Worm (Caenorhabditis elegans): Measurements from ENCODE around the gene T27E7.3.

The T27E7.3 gene

DNA sequence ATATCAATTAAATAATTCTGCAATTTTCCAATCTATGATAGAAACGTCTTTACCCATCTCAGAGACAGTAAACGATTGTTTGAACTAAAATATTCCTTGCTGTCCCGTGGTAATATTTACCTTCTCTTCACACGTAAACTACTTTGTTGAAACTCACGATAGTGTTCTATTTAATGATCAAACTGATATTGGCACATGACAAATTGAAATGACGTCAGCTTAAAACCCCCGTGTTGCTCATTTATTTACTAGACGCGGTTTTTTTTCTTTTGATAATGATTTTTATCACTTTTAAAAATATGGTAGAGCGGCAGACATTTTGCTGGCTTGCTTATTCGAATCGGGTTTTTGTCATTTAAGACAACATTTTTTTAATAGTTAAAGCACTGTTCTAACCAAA lies 32.9 kb downstream of the T27E7.3 start:
- no peak for TF ChIP-seq scrt-1 (GFP tag; IDR thresholded peaks at IDR 0.05)
- no peak for TF ChIP-seq B0310.2 (tag; optimal IDR thresholded peaks at IDR 0.05)
- TF ChIP-seq sea-1 (GFP tag; conservative IDR thresholded peaks at IDR 0.05): no peak
- TF ChIP-seq ceh-36 (tag; optimal IDR thresholded peaks at IDR 0.05): no peak
- no peak for TF ChIP-seq ama-1 (optimal IDR thresholded peaks at IDR 0.05)
- TF ChIP-seq hmg-4 (GFP tag; optimal IDR thresholded peaks at IDR 0.05): no peak

DNA sequence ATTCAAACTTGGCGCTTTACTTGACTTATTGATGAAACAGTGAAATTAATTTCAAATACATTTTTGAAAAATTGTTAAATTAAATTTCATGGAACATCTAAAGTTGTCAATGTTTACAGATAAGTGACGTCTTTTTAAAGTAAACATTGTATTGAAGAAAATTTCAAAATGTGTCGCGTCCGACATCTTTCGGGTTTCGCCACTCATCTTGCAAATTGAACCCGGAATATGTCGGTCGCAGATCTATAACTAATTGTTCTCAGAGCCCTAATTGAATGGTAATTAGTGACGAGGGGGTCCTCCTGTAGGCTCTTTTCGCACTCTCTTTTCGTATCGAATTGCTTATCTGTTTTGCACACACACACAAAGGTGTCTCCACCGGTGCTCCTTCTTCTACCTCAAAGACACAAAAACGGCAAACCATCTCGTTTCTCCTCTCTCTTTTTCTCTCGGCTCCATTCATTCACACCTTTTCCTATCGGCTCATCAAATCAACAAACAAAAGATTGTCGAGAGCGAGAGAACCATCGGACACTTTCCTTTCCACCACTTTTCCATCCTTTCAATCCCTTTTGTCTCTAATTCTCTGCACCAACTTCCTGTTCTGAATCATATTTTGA lies 33.9 kb downstream of the T27E7.3 start:
- no peak for TF ChIP-seq B0310.2 (tag; optimal IDR thresholded peaks at IDR 0.05)
- TF ChIP-seq hnd-1 (tag; optimal IDR thresholded peaks at IDR 0.05): no peak
- no peak for TF ChIP-seq pes-1 (GFP tag; IDR thresholded peaks at IDR 0.05)
- TF ChIP-seq hmg-4 (GFP tag; optimal IDR thresholded peaks at IDR 0.05): no peak
- no peak for TF ChIP-seq ceh-36 (tag; optimal IDR thresholded peaks at IDR 0.05)

DNA sequence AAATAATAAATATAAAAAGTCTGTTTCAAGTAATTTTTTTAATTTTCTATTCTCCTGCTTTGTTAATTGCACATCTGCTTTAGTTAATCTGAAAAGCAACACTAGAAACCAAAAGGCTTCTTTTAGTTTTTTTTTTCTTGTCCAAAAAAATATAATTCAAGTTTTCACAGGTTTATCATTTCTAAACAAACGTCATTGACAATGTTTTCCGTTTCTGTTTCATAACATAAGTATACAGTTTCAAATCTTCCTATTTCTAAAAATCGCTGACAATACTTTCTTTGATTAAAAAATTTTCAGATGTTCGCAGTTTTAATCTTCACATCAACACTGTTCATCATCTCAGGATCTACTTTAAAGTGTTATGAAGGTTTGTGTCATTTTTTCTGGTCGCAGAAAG lies 36.2 kb downstream of the T27E7.3 start, which contains the start of gene Y57G11B.2:
Gene Y57G11B.2 (plus strand): TSS at position 301 of the 400 bp plus-strand sequence.
- no peak for TF ChIP-seq ets-7 (tag; optimal IDR thresholded peaks at IDR 0.05)
- TF ChIP-seq flt-1 (GFP tag; IDR thresholded peaks at IDR 0.05): no peak
- TF ChIP-seq ceh-13 (GFP tag; optimal IDR thresholded peaks at IDR 0.05): no peak
- TF ChIP-seq hnd-1 (tag; optimal IDR thresholded peaks at IDR 0.05): no peak
- no peak for TF ChIP-seq ama-1 (optimal IDR thresholded peaks at IDR 0.05)
- no peak for TF ChIP-seq F13C5.2 (tag; optimal IDR thresholded peaks at IDR 0.05)
- no peak for TF ChIP-seq scrt-1 (GFP tag; IDR thresholded peaks at IDR 0.05)
- TF ChIP-seq hmg-4 (GFP tag; optimal IDR thresholded peaks at IDR 0.05): no peak
- TF ChIP-seq B0310.2 (tag; optimal IDR thresholded peaks at IDR 0.05): no peak
- TF ChIP-seq sea-1 (GFP tag; conservative IDR thresholded peaks at IDR 0.05): no peak
- no peak for TF ChIP-seq hmbx-1 (tag; optimal IDR thresholded peaks at IDR 0.05)
- no peak for TF ChIP-seq ceh-36 (tag; optimal IDR thresholded peaks at IDR 0.05)

DNA sequence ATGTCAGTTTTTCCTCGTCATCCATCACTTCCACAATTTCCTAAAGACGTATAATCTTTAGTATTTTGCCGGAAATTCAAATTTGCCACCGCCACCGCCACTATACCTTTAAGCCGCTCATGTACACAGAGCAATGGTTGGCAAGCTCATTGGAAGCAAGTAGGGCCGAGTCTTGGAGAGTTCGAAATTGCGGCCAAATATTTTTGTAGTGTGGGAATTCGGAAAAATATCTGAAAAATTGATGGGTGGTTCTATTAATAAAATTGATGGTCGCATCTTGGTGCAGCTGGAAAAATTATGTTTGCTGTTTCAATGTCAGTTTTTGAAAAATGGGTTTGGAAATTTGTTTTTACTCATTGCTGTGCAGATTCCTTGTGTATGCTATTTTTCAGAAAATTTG lies 42.8 kb downstream of the T27E7.3 start:
- TF ChIP-seq flt-1 (GFP tag; IDR thresholded peaks at IDR 0.05) (no peak), sea-1 (GFP tag; conservative IDR thresholded peaks at IDR 0.05) (no peak), pes-1 (GFP tag; IDR thresholded peaks at IDR 0.05) (no peak), tbx-37 (GFP tag; conservative IDR thresholded peaks at IDR 0.05) (no peak), ets-7 (tag; optimal IDR thresholded peaks at IDR 0.05) (no peak), F13C5.2 (tag; optimal IDR thresholded peaks at IDR 0.05) (no peak)

DNA sequence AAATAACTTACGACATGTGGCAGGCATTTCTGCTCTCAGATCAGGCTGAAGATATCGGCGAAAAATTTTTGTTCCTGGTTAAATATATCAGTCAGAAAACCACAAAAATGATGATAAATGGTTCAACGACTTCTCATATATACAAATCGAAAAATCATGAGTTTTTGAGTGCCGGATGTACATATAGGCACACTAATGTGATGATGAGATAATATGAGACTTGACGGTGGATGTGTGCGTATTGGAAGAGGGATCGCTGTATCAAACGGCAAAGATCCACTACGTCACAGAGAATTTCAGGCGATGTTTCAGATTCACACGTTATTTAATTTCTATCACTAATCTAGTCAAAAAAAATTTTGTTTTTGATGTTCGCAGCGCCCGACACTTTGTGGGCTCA lies 43.8 kb downstream of the T27E7.3 start, which contains the start of gene glb-34:
Gene glb-34 (minus strand): TSS at position 101 of the 400 bp plus-strand sequence.
- TF ChIP-seq ceh-36 (tag; optimal IDR thresholded peaks at IDR 0.05) (no peak), B0310.2 (tag; optimal IDR thresholded peaks at IDR 0.05) (no peak), aly-1 (tag; optimal IDR thresholded peaks at IDR 0.05) (no peak), F13C5.2 (tag; optimal IDR thresholded peaks at IDR 0.05) (no peak), flt-1 (GFP tag; IDR thresholded peaks at IDR 0.05) (no peak), scrt-1 (GFP tag; IDR thresholded peaks at IDR 0.05) (no peak), ets-7 (tag; optimal IDR thresholded peaks at IDR 0.05) (no peak), tra-4 (tag; optimal IDR thresholded peaks at IDR 0.05) (no peak), hmg-4 (GFP tag; optimal IDR thresholded peaks at IDR 0.05) (no peak), hmbx-1 (tag; optimal IDR thresholded peaks at IDR 0.05) (no peak), tbx-11 (GFP tag; IDR thresholded peaks at IDR 0.05) (no peak), ceh-13 (GFP tag; optimal IDR thresholded peaks at IDR 0.05) (no peak), tbx-37 (GFP tag; conservative IDR thresholded peaks at IDR 0.05) (no peak)

DNA sequence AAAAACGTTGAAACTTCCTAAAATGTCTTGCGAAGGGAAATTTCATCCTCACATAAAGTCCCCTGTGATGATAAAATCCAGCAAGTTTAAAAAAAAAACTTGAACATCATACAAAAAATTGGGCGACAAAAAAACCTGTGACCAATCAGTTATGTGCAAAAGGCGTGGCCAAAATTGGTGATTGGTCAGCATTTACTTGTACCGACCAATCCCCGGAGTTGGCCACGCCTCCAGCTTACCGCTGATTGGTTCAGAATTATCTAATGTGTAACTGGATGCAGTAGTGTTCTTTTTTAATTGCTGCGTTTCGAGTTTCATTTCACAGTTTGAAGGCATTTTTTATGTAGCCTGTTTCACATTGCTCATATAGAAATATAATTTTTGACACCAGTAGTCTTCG lies 44.2 kb downstream of the T27E7.3 start:
- no peak for TF ChIP-seq sea-1 (GFP tag; conservative IDR thresholded peaks at IDR 0.05)
- no peak for TF ChIP-seq aly-1 (tag; optimal IDR thresholded peaks at IDR 0.05)
- no peak for TF ChIP-seq B0310.2 (tag; optimal IDR thresholded peaks at IDR 0.05)
- no peak for TF ChIP-seq flt-1 (GFP tag; IDR thresholded peaks at IDR 0.05)
- no peak for TF ChIP-seq ama-1 (optimal IDR thresholded peaks at IDR 0.05)
- TF ChIP-seq tbx-37 (GFP tag; conservative IDR thresholded peaks at IDR 0.05): no peak
- no peak for TF ChIP-seq hmbx-1 (tag; optimal IDR thresholded peaks at IDR 0.05)
- TF ChIP-seq hmg-4 (GFP tag; optimal IDR thresholded peaks at IDR 0.05): no peak
- TF ChIP-seq scrt-1 (GFP tag; IDR thresholded peaks at IDR 0.05): no peak
- no peak for TF ChIP-seq tbx-11 (GFP tag; IDR thresholded peaks at IDR 0.05)
- no peak for TF ChIP-seq pes-1 (GFP tag; IDR thresholded peaks at IDR 0.05)
- no peak for TF ChIP-seq hnd-1 (tag; optimal IDR thresholded peaks at IDR 0.05)
- no peak for TF ChIP-seq F13C5.2 (tag; optimal IDR thresholded peaks at IDR 0.05)
- TF ChIP-seq ceh-36 (tag; optimal IDR thresholded peaks at IDR 0.05): no peak

DNA sequence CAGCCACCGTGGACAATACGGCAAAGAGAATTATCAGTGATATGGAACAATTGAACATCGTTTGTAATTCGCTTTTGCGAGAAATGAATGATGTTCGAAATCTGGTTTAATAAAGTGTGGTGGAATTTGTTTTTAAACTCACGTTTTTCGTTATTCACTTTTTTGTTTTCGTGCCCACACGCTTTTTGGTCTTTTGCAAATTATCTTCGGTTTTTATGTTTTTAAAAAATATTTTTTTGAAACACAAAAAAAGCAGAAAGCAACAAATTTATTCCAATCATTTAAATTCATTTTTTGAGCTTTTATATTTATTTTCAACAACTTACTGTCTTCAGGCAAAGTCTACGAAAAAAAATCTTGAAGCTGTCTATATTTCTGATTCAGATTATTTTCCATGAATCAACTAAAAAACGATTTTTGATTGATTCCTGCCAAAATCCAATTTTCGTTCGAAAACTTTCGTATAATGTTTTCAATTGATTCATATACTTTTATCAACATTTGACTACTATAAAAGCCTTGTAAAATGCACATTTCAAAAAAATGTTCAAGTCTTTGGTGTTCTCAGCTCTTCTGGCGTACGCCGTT lies 45.6 kb downstream of the T27E7.3 start, which contains the start of the genes Y57G11B.3 and Y57G11B.5:
Gene Y57G11B.3 (minus strand): TSS at position 101 of the 588 bp plus-strand sequence.
Gene Y57G11B.5 (plus strand): TSS at position 538 of the 588 bp plus-strand sequence.
- TF ChIP-seq tbx-11 (GFP tag; IDR thresholded peaks at IDR 0.05) (no peak), hnd-1 (tag; optimal IDR thresholded peaks at IDR 0.05) (no peak), ets-7 (tag; optimal IDR thresholded peaks at IDR 0.05) (no peak), ama-1 (optimal IDR thresholded peaks at IDR 0.05) (no peak), pes-1 (GFP tag; IDR thresholded peaks at IDR 0.05) (no peak), ceh-13 (GFP tag; optimal IDR thresholded peaks at IDR 0.05) (no peak), F13C5.2 (tag; optimal IDR thresholded peaks at IDR 0.05) (no peak), ceh-36 (tag; optimal IDR thresholded peaks at IDR 0.05) (no peak), tra-4 (tag; optimal IDR thresholded peaks at IDR 0.05) (no peak), tbx-37 (GFP tag; conservative IDR thresholded peaks at IDR 0.05) (no peak), flt-1 (GFP tag; IDR thresholded peaks at IDR 0.05) (no peak), sea-1 (GFP tag; conservative IDR thresholded peaks at IDR 0.05) (no peak), B0310.2 (tag; optimal IDR thresholded peaks at IDR 0.05) (no peak), hmbx-1 (tag; optimal IDR thresholded peaks at IDR 0.05) (no peak)

All from whole organism, early embryonic.